Worm (Caenorhabditis elegans): ENCODE measurements around the gene lido-17.

DNA sequence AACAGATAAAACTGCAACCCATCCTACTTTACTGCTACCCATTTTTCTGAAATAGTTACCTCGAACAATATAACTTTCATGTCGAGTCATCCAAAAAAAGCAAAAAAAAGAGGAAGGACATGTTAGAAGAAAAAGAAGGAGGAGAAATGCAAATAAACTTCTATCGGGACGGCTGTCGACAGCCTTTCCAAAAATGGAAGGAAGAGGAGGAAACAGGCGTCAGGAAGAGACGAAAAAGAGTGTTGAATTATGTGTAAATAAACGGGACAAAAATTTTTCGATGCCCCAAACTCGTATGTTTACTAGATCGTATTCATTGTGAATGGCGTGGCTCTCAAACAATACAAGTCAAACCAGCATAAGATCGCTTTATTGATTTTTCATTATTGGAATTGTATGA is 35.0 kb upstream of the lido-17 start, which contains the start of gene M176.5:
- TF ChIP-seq W03F9.2 (tag; optimal IDR thresholded peaks at IDR 0.05) (no peak), him-1 (tag; optimal IDR thresholded peaks at IDR 0.05) (no peak), dao-5 (tag; optimal IDR thresholded peaks at IDR 0.05) (no peak)
